Worm (Caenorhabditis elegans) whole organism, midembryonic: ENCODE data around the gene fmi-1.

Source experiments
- T22C8.4 ChIP-seq: fragments of 200-800 bp; sonication (Bioruptor generic); IDR thresholded peaks from 2 replicates; pipeline ENCODE4 v1.3.6; 2022; ENCODE audit warnings: missing genetic modification characterization, missing compliant biosample characterization
- flt-1 ChIP-seq: fragments of 200-800 bp; sonication (Bioruptor generic); IDR thresholded peaks from 2 replicates; pipeline ENCODE4 v1.3.6; 2022; ENCODE audit warnings: missing genetic modification characterization, missing compliant biosample characterization
- ztf-23 ChIP-seq: fragments of 200-800 bp; sonication (Bioruptor generic); IDR thresholded peaks from 2 replicates; pipeline ENCODE4 v1.3.6; 2022; ENCODE audit warnings: missing genetic modification reagents, missing genetic modification characterization, missing compliant biosample characterization
- ztf-29 ChIP-seq: fragments of 200-800 bp; sonication (Bioruptor generic); IDR thresholded peaks from 2 replicates; pipeline ENCODE4 v1.3.6; 2022; ENCODE audit warnings: missing genetic modification reagents, missing genetic modification characterization, missing compliant biosample characterization

DNA sequence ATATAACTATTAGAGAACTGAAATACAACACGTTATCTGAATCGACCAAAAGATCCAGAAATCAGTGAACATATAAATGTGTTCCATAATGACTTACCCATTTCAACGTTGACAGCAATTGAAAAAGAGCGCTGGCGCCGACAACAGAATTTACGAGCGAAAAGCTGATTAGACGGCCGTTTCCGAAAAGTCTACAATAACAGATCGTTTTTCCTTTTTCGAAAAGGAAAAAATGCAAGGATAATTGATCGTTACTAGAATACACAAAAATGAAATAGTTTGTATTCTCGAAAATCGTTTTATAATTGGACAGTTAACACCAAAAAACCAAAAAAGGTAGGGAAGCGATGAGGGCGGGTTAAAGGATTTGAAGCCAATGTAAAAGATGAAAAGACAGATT lies 34.8 kb downstream of the fmi-1 start, which contains the start of gene srr-1:
- TF ChIP-seq flt-1 (GFP tag; lab: Robert Waterston, UW) (no peak), ztf-29 (GFP tag; lab: Robert Waterston, UW) (no peak), ztf-23 (no peak), T22C8.4 (GFP tag; lab: Robert Waterston, UW) (no peak)
